Worm (Caenorhabditis elegans) whole organism, late embryonic: ENCODE measurements around the gene aqp-2.

Experiments
- C08G9.2 ChIP-seq: sonication (generic microtip); optimal IDR thresholded peaks from 2 replicates; lab custom pipeline; 2016; ENCODE audit warnings: mild to moderate bottlenecking, missing genetic modification characterization, moderate library complexity, missing compliant biosample characterization
- C38D4.7 ChIP-seq: fragments of 200-800 bp; sonication (Bioruptor generic); optimal IDR thresholded peaks from 2 replicates; lab custom pipeline; 2018; ENCODE audit warnings: mild to moderate bottlenecking, missing genetic modification characterization, moderate library complexity, missing compliant biosample characterization
- F13H6.1 ChIP-seq: sonication (generic microtip); optimal IDR thresholded peaks from 2 replicates; lab custom pipeline; 2016; ENCODE audit warnings: missing genetic modification characterization, missing compliant biosample characterization
- K02D7.2 ChIP-seq: sonication (generic microtip); optimal IDR thresholded peaks from 2 replicates; lab custom pipeline; 2017; ENCODE audit warnings: mild to moderate bottlenecking, missing genetic modification characterization, missing compliant biosample characterization
- ceh-14 ChIP-seq: sonication (generic microtip); optimal IDR thresholded peaks from 2 replicates; lab custom pipeline; 2016; ENCODE audit warnings: missing genotype, missing genetic modification characterization, missing compliant biosample characterization
- ceh-24 ChIP-seq: sonication (generic microtip); optimal IDR thresholded peaks from 2 replicates; lab custom pipeline; 2016; ENCODE audit warnings: mild to moderate bottlenecking, missing genetic modification characterization, missing compliant biosample characterization
- ceh-30 ChIP-seq: fragments of 150-350 bp; optimal IDR thresholded peaks from 2 replicates; lab custom pipeline; 2014; ENCODE audit warnings: missing biosample characterization, missing genetic modification characterization
- ceh-34 ChIP-seq: sonication (generic microtip); optimal IDR thresholded peaks from 2 replicates; lab custom pipeline; 2016; ENCODE audit warnings: mild to moderate bottlenecking, missing genetic modification characterization, missing compliant biosample characterization
- ceh-9 ChIP-seq: sonication (generic microtip); optimal IDR thresholded peaks from 2 replicates; lab custom pipeline; 2016; ENCODE audit warnings: mild to moderate bottlenecking, missing genetic modification characterization, inconsistent platforms, missing compliant biosample characterization
- che-1 ChIP-seq: sonication (generic microtip); optimal IDR thresholded peaks from 2 replicates; lab custom pipeline; 2016; ENCODE audit warnings: mild to moderate bottlenecking, missing genetic modification characterization, missing compliant biosample characterization
- dmd-4 ChIP-seq: sonication (generic microtip); optimal IDR thresholded peaks from 2 replicates; lab custom pipeline; 2016; ENCODE audit warnings: borderline replicate concordance, missing genetic modification characterization, missing compliant biosample characterization
- fax-1 ChIP-seq: sonication (generic microtip); optimal IDR thresholded peaks from 2 replicates; lab custom pipeline; 2016; ENCODE audit warnings: missing genotype, missing genetic modification characterization, missing compliant biosample characterization
- hlh-13 ChIP-seq: fragments of 200-800 bp; sonication (Bioruptor generic); optimal IDR thresholded peaks from 2 replicates; lab custom pipeline; 2018; ENCODE audit warnings: mild to moderate bottlenecking, missing genetic modification characterization, missing compliant biosample characterization
- hlh-15 ChIP-seq: sonication (generic microtip); optimal IDR thresholded peaks from 2 replicates; lab custom pipeline; 2016; ENCODE audit warnings: missing genetic modification characterization, missing compliant biosample characterization
- madf-2 ChIP-seq: sonication (generic microtip); optimal IDR thresholded peaks from 2 replicates; lab custom pipeline; 2017; ENCODE audit warnings: missing genetic modification characterization, missing compliant biosample characterization
- nhr-232 ChIP-seq: sonication (generic microtip); optimal IDR thresholded peaks from 2 replicates; lab custom pipeline; 2016; ENCODE audit warnings: missing genetic modification characterization, missing compliant biosample characterization
- npax-4 ChIP-seq: sonication (generic microtip); optimal IDR thresholded peaks from 2 replicates; lab custom pipeline; 2016; ENCODE audit warnings: missing genetic modification characterization, missing compliant biosample characterization
- pag-3 ChIP-seq: sonication (generic microtip); optimal IDR thresholded peaks from 2 replicates; lab custom pipeline; 2016; ENCODE audit warnings: missing compliant biosample characterization, missing genetic modification characterization, borderline replicate concordance
- pax-1 ChIP-seq: fragments of 150-350 bp; optimal IDR thresholded peaks from 2 replicates; lab custom pipeline; 2014; ENCODE audit warnings: missing biosample characterization, missing genetic modification characterization
- pqm-1 ChIP-seq: sonication (generic microtip); optimal IDR thresholded peaks from 2 replicates; lab custom pipeline; 2016; ENCODE audit warnings: missing genetic modification characterization, missing compliant biosample characterization
- ref-2 ChIP-seq: sonication (generic microtip); optimal IDR thresholded peaks from 2 replicates; lab custom pipeline; 2016; ENCODE audit warnings: missing genetic modification characterization, missing compliant biosample characterization
- rnt-1 ChIP-seq: sonication (generic microtip); optimal IDR thresholded peaks from 2 replicates; lab custom pipeline; 2016; ENCODE audit warnings: missing genetic modification characterization, missing compliant biosample characterization
- sdc-2 ChIP-seq: sonication (generic microtip); optimal IDR thresholded peaks from 2 replicates; lab custom pipeline; 2016; ENCODE audit warnings: missing genotype, missing genetic modification characterization, missing compliant biosample characterization
- sox-2 ChIP-seq: fragments of 200-800 bp; sonication (Bioruptor generic); IDR thresholded peaks from 2 replicates; pipeline ENCODE4 v1.3.6; 2022; ENCODE audit warnings: missing genetic modification reagents, missing genetic modification characterization, missing compliant biosample characterization
- sox-4 ChIP-seq: sonication (generic microtip); optimal IDR thresholded peaks from 2 replicates; lab custom pipeline; 2017; ENCODE audit warnings: mild to moderate bottlenecking, missing genetic modification characterization, inconsistent platforms, missing compliant biosample characterization
- tbx-7 ChIP-seq: sonication (generic microtip); optimal IDR thresholded peaks from 2 replicates; lab custom pipeline; 2016; ENCODE audit warnings: missing genotype, missing genetic modification characterization, missing compliant biosample characterization
- ttx-3 ChIP-seq: sonication (generic microtip); optimal IDR thresholded peaks from 2 replicates; lab custom pipeline; 2016; ENCODE audit warnings: missing genetic modification reagents, missing genetic modification characterization, missing compliant biosample characterization
- unc-3 ChIP-seq, 2 experiments: fragments of 200-800 bp in 1 of 2; sonication (Bioruptor generic) in 1 of 2; sonication (generic microtip) in 1 of 2; conservative IDR thresholded peaks in 1 of 2; optimal IDR thresholded peaks in 1 of 2; 2 replicates each; pipeline versions ENCODE4 v1.3.6 to Lab custom; 2016 to 2022; ENCODE audit warnings: missing compliant biosample characterization in 2 of 2, missing genetic modification characterization in 2 of 2, missing genetic modification reagents in 1 of 2
- unc-55 ChIP-seq: sonication (generic microtip); optimal IDR thresholded peaks from 2 replicates; lab custom pipeline; 2017; ENCODE audit warnings: missing biosample characterization, missing genetic modification reagents, missing genetic modification characterization
- zip-5 ChIP-seq: sonication (generic microtip); optimal IDR thresholded peaks from 2 replicates; lab custom pipeline; 2016; ENCODE audit warnings: missing genetic modification characterization, missing compliant biosample characterization
- ztf-16 ChIP-seq: sonication (generic microtip); optimal IDR thresholded peaks from 2 replicates; lab custom pipeline; 2017; ENCODE audit warnings: missing genetic modification characterization, missing compliant biosample characterization

Gene aqp-2

ce11 chrII:9211684-9212083, 50.1 kb downstream of the aqp-2 start:
- TF ChIP-seq ztf-16 (tag; lab: Kevin White, UChicago) (no peak), zip-5 (tag; lab: Kevin White, UChicago) (no peak), sdc-2 (tag; lab: Kevin White, UChicago) (no peak), C38D4.7 (GFP tag; lab: Kevin White, UChicago) (no peak), unc-55 (GFP tag; lab: Kevin White, UChicago) (no peak), ceh-34 (tag; lab: Kevin White, UChicago) (no peak), madf-2 (tag; lab: Kevin White, UChicago) (no peak), pax-1 (tag; lab: Kevin White, UChicago) (no peak), che-1 (tag; lab: Kevin White, UChicago) (no peak), ceh-24 (no peak), ceh-30 (tag; lab: Kevin White, UChicago) (no peak), hlh-13 (no peak), ttx-3 (tag; lab: Kevin White, UChicago) (no peak), ceh-9 (tag; lab: Kevin White, UChicago) (no peak), K02D7.2 (tag; lab: Kevin White, UChicago) (no peak), npax-4 (no peak), unc-3 (GFP tag; conservative IDR thresholded peaks at IDR 0.05; lab: Robert Waterston, UW) (no peak), unc-3 (tag; optimal IDR thresholded peaks at IDR 0.05; lab: Kevin White, UChicago) (no peak), F13H6.1 (tag; lab: Kevin White, UChicago) (no peak)

ce11 chrII:9210076-9210475, 51.7 kb downstream of the aqp-2 start, which contains the start of gene ZK1067.4:
TSS of gene ZK1067.4 (plus strand) at chrII:9210376.
- TF ChIP-seq fax-1 (tag; lab: Kevin White, UChicago): no peak
- TF ChIP-seq sdc-2 (tag; lab: Kevin White, UChicago): no peak
- no peak for TF ChIP-seq rnt-1 (tag; lab: Kevin White, UChicago)
- no peak for TF ChIP-seq C08G9.2 (tag; lab: Kevin White, UChicago)
- no peak for TF ChIP-seq ceh-9 (tag; lab: Kevin White, UChicago)
- no peak for TF ChIP-seq sox-4 (tag; lab: Kevin White, UChicago)
- no peak for TF ChIP-seq sox-2
- no peak for TF ChIP-seq ceh-24
- no peak for TF ChIP-seq nhr-232 (tag; lab: Kevin White, UChicago)
- no peak for TF ChIP-seq pag-3 (tag; lab: Kevin White, UChicago)
- no peak for TF ChIP-seq dmd-4 (tag; lab: Kevin White, UChicago)
- TF ChIP-seq tbx-7 (tag; lab: Kevin White, UChicago): no peak
- no peak for TF ChIP-seq ceh-14
- no peak for TF ChIP-seq zip-5 (tag; lab: Kevin White, UChicago)
- TF ChIP-seq pqm-1 (tag; lab: Kevin White, UChicago): no peak
- TF ChIP-seq ztf-16 (tag; lab: Kevin White, UChicago): no peak
- TF ChIP-seq hlh-15 (tag; lab: Kevin White, UChicago): no peak
- TF ChIP-seq che-1 (tag; lab: Kevin White, UChicago): no peak
- no peak for TF ChIP-seq ref-2 (tag; lab: Kevin White, UChicago)
